Worm (Caenorhabditis elegans) whole organism, late embryonic: Measurements from ENCODE around the gene ZK1320.9.

Source experiments
- C08G9.2 ChIP-seq: sonication (generic microtip); optimal IDR thresholded peaks from 2 replicates; lab custom pipeline; 2016; ENCODE audit warnings: mild to moderate bottlenecking, missing genetic modification characterization, moderate library complexity, missing compliant biosample characterization
- K02D7.2 ChIP-seq: sonication (generic microtip); optimal IDR thresholded peaks from 2 replicates; lab custom pipeline; 2017; ENCODE audit warnings: mild to moderate bottlenecking, missing genetic modification characterization, missing compliant biosample characterization
- K09A11.1 ChIP-seq: sonication (generic microtip); optimal IDR thresholded peaks from 2 replicates; lab custom pipeline; 2017; ENCODE audit warnings: antibody characterized with exemption, mild to moderate bottlenecking, missing genetic modification characterization, missing compliant biosample characterization; ENCODE audit not compliant: insufficient read depth
- T23F11.4 ChIP-seq: fragments of 200-800 bp; sonication (Bioruptor generic); optimal IDR thresholded peaks from 2 replicates; lab custom pipeline; 2018; ENCODE audit warnings: mild to moderate bottlenecking, missing genetic modification characterization, missing compliant biosample characterization
- ama-1 ChIP-seq: fragments of 150-350 bp; optimal IDR thresholded peaks from 2 replicates; lab custom pipeline; 2014
- ceh-18 ChIP-seq: sonication (generic microtip); optimal IDR thresholded peaks from 2 replicates; lab custom pipeline; 2016; ENCODE audit warnings: missing genetic modification characterization, missing compliant biosample characterization
- ceh-2 ChIP-seq: sonication (generic microtip); optimal IDR thresholded peaks from 2 replicates; lab custom pipeline; 2016; ENCODE audit warnings: missing genotype, missing genetic modification characterization, missing compliant biosample characterization
- ceh-22 ChIP-seq: sonication (generic microtip); optimal IDR thresholded peaks from 2 replicates; lab custom pipeline; 2017; ENCODE audit warnings: missing biosample characterization, missing genetic modification characterization
- ceh-45 ChIP-seq: fragments of 200-800 bp; sonication (Bioruptor generic); IDR thresholded peaks from 2 replicates; pipeline ENCODE4 v1.3.6; 2022; ENCODE audit warnings: missing genetic modification reagents, missing genetic modification characterization, missing compliant biosample characterization
- ceh-6 ChIP-seq: fragments of 200-800 bp; sonication (Bioruptor generic); optimal IDR thresholded peaks from 2 replicates; lab custom pipeline; 2018; ENCODE audit warnings: mild to moderate bottlenecking, missing genetic modification characterization, missing compliant biosample characterization
- elt-2 ChIP-seq: sonication (generic microtip); optimal IDR thresholded peaks from 2 replicates; lab custom pipeline; 2016; ENCODE audit warnings: missing genetic modification reagents, missing genetic modification characterization, missing compliant biosample characterization
- gmeb-2 ChIP-seq: sonication (generic microtip); optimal IDR thresholded peaks from 2 replicates; lab custom pipeline; 2016; ENCODE audit warnings: missing genetic modification characterization, inconsistent platforms, missing compliant biosample characterization
- hlh-13 ChIP-seq: fragments of 200-800 bp; sonication (Bioruptor generic); optimal IDR thresholded peaks from 2 replicates; lab custom pipeline; 2018; ENCODE audit warnings: mild to moderate bottlenecking, missing genetic modification characterization, missing compliant biosample characterization
- hlh-30 ChIP-seq: sonication (generic microtip); optimal IDR thresholded peaks from 2 replicates; lab custom pipeline; 2017; ENCODE audit warnings: antibody characterized with exemption, missing genetic modification characterization, missing compliant biosample characterization; ENCODE audit not compliant: insufficient read depth
- hlh-6 ChIP-seq: sonication (generic microtip); optimal IDR thresholded peaks from 2 replicates; lab custom pipeline; 2016; ENCODE audit warnings: missing genotype, missing genetic modification characterization, missing compliant biosample characterization
- mec-3 ChIP-seq: sonication (generic microtip); optimal IDR thresholded peaks from 2 replicates; lab custom pipeline; 2016; ENCODE audit warnings: borderline replicate concordance, missing genetic modification characterization, missing compliant biosample characterization
- npax-4 ChIP-seq: sonication (generic microtip); optimal IDR thresholded peaks from 2 replicates; lab custom pipeline; 2016; ENCODE audit warnings: missing genetic modification characterization, missing compliant biosample characterization
- odd-2 ChIP-seq: sonication (generic microtip); optimal IDR thresholded peaks from 2 replicates; lab custom pipeline; 2017; ENCODE audit warnings: antibody characterized with exemption, mild to moderate bottlenecking, missing genetic modification characterization, missing compliant biosample characterization
- pag-3 ChIP-seq: sonication (generic microtip); optimal IDR thresholded peaks from 2 replicates; lab custom pipeline; 2016; ENCODE audit warnings: missing compliant biosample characterization, missing genetic modification characterization, borderline replicate concordance
- pat-9 ChIP-seq: fragments of 200-800 bp; sonication (Bioruptor generic); optimal IDR thresholded peaks from 2 replicates; lab custom pipeline; 2018; ENCODE audit warnings: mild to moderate bottlenecking, missing genetic modification characterization, moderate library complexity, missing compliant biosample characterization
- pha-2 ChIP-seq: sonication (generic microtip); optimal IDR thresholded peaks from 2 replicates; lab custom pipeline; 2017; ENCODE audit warnings: mild to moderate bottlenecking, missing genetic modification characterization, missing compliant biosample characterization
- pqm-1 ChIP-seq: sonication (generic microtip); optimal IDR thresholded peaks from 2 replicates; lab custom pipeline; 2016; ENCODE audit warnings: missing genetic modification characterization, missing compliant biosample characterization
- ref-2 ChIP-seq: sonication (generic microtip); optimal IDR thresholded peaks from 2 replicates; lab custom pipeline; 2016; ENCODE audit warnings: missing genetic modification characterization, missing compliant biosample characterization
- sdc-2 ChIP-seq: sonication (generic microtip); optimal IDR thresholded peaks from 2 replicates; lab custom pipeline; 2016; ENCODE audit warnings: missing genotype, missing genetic modification characterization, missing compliant biosample characterization
- sox-2 ChIP-seq: fragments of 200-800 bp; sonication (Bioruptor generic); IDR thresholded peaks from 2 replicates; pipeline ENCODE4 v1.3.6; 2022; ENCODE audit warnings: missing genetic modification reagents, missing genetic modification characterization, missing compliant biosample characterization
- syd-9 ChIP-seq: sonication (generic microtip); optimal IDR thresholded peaks from 2 replicates; lab custom pipeline; 2016; ENCODE audit warnings: mild to moderate bottlenecking, missing genetic modification characterization, moderate library complexity, missing compliant biosample characterization
- tbx-2 ChIP-seq: sonication (generic microtip); optimal IDR thresholded peaks from 2 replicates; lab custom pipeline; 2016; ENCODE audit warnings: missing genetic modification characterization, missing compliant biosample characterization
- ztf-16 ChIP-seq: sonication (generic microtip); optimal IDR thresholded peaks from 2 replicates; lab custom pipeline; 2017; ENCODE audit warnings: missing genetic modification characterization, missing compliant biosample characterization

Gene ZK1320.9

ce11 chrII:9656210-9656755, 30.2 kb downstream of the ZK1320.9 start, which contains the start of gene gstk-1:
Gene gstk-1 (plus strand): TSS chrII:9656705.
- TF ChIP-seq ceh-18 (tag; lab: Kevin White, UChicago) = no peak
- peak; percentile 19 for TF ChIP-seq elt-2
- TF ChIP-seq, all 69 proteins: peak for 1

ce11 chrII:9655530-9656139, 30.9 kb downstream of the ZK1320.9 start, which contains the start of gene ZK1307.1:
Gene ZK1307.1 (minus strand): TSS chrII:9655580.
- TF ChIP-seq ama-1 (lab: Kevin White, UChicago) (no peak), elt-2 (peak; percentile 29)

- TF ChIP-seq ref-2 = no peak
- TF ChIP-seq sox-2 (GFP tag; lab: Robert Waterston, UW) = no peak
- TF ChIP-seq npax-4 (tag; lab: Kevin White, UChicago) = no peak
- TF ChIP-seq ceh-22 (tag; lab: Kevin White, UChicago) = no peak
- TF ChIP-seq K02D7.2 (tag; lab: Kevin White, UChicago) = no peak
Observed at ce11 chrII:9653679-9654078, 32.8 kb downstream of the ZK1320.9 start, which contains the start of gene ZK1307.2. Gene ZK1307.2 (minus strand): TSS chrII:9653952.

ce11 chrII:9652919-9653318, 33.6 kb downstream of the ZK1320.9 start, which contains the start of gene ZK1307.3:
Gene ZK1307.3 (minus strand): TSS chrII:9653019.
- TF ChIP-seq mec-3 (tag; lab: Kevin White, UChicago) = no peak
- no peak for TF ChIP-seq odd-2 (tag; lab: Kevin White, UChicago)
- TF ChIP-seq ceh-6 (GFP tag; lab: Kevin White, UChicago) = no peak
- TF ChIP-seq hlh-6 (tag; lab: Kevin White, UChicago) = no peak
- no peak for TF ChIP-seq C08G9.2 (tag; lab: Kevin White, UChicago)
- no peak for TF ChIP-seq pag-3
- TF ChIP-seq hlh-13 = no peak
- TF ChIP-seq pha-2 (tag; lab: Kevin White, UChicago) = no peak
- no peak for TF ChIP-seq pqm-1 (tag; lab: Kevin White, UChicago)
- no peak for TF ChIP-seq elt-2
- no peak for TF ChIP-seq tbx-2
- no peak for TF ChIP-seq T23F11.4 (GFP tag; lab: Kevin White, UChicago)
- no peak for TF ChIP-seq ref-2
- TF ChIP-seq ceh-45 (GFP tag; lab: Robert Waterston, UW) = no peak
- no peak for TF ChIP-seq sdc-2 (tag; lab: Kevin White, UChicago)
- TF ChIP-seq pat-9 (tag; lab: Kevin White, UChicago) = no peak

- no peak for TF ChIP-seq odd-2 (tag; lab: Kevin White, UChicago)
- no peak for TF ChIP-seq syd-9 (tag; lab: Kevin White, UChicago)
- TF ChIP-seq ztf-16 = no peak
- TF ChIP-seq hlh-30 (tag; lab: Kevin White, UChicago) = no peak
- TF ChIP-seq T23F11.4 (GFP tag; lab: Kevin White, UChicago) = no peak
- TF ChIP-seq, all 69 proteins: peak for 0
Observed at ce11 chrII:9651700-9652099, 34.8 kb downstream of the ZK1320.9 start, which contains the start of gene ZK1307.4. Gene ZK1307.4 (minus strand): TSS chrII:9651800.

- TF ChIP-seq ceh-2 (tag; lab: Kevin White, UChicago) (no peak), K09A11.1 (tag; lab: Kevin White, UChicago) (no peak), gmeb-2 (no peak), odd-2 (tag; lab: Kevin White, UChicago) (no peak)
Observed at ce11 chrII:9649191-9649590, 37.3 kb downstream of the ZK1320.9 start, which contains the start of gene ZK1307.9. Gene ZK1307.9 (plus strand): TSS chrII:9649491.
